Fruit fly (Drosophila melanogaster) whole organism, pupa: Measurements from ENCODE around the gene CG14711.

Experiments
- CG10348 ChIP-seq: fragments of 200-800 bp; sonication (Bioruptor generic); IDR thresholded peaks from 2 replicates; pipeline ENCODE4 v1.3.6; 2022; ENCODE audit warnings: missing biosample characterization, missing genetic modification characterization
- CG13204 ChIP-seq: fragments of 200-800 bp; sonication (Bioruptor generic); optimal IDR thresholded peaks from 2 replicates; lab custom pipeline; 2018; ENCODE audit warnings: missing biosample characterization, mild to moderate bottlenecking, missing genetic modification characterization, moderate library complexity
- CG14655 ChIP-seq: fragments of 200-800 bp; sonication (Bioruptor generic); optimal IDR thresholded peaks from 3 replicates; lab custom pipeline; 2017; ENCODE audit warnings: mild to moderate bottlenecking, missing biosample characterization, missing genetic modification reagents, missing genetic modification characterization
- CG15710 ChIP-seq: fragments of 200-800 bp; sonication (Bioruptor generic); optimal IDR thresholded peaks from 2 replicates; lab custom pipeline; 2018; ENCODE audit warnings: missing biosample characterization, mild to moderate bottlenecking, missing genetic modification characterization, moderate library complexity
- CG8159 ChIP-seq: fragments of 200-800 bp; sonication (Bioruptor generic); optimal IDR thresholded peaks from 3 replicates; lab custom pipeline; 2018; ENCODE audit warnings: missing biosample characterization, mild to moderate bottlenecking, missing genetic modification characterization, moderate library complexity
- CG8301 ChIP-seq: fragments of 200-800 bp; sonication (Bioruptor generic); optimal IDR thresholded peaks from 2 replicates; lab custom pipeline; 2018; ENCODE audit warnings: missing biosample characterization, mild to moderate bottlenecking, missing genetic modification characterization
- D1 ChIP-seq: fragments of 200-800 bp; sonication (Bioruptor generic); optimal IDR thresholded peaks from 2 replicates; lab custom pipeline; 2018; ENCODE audit warnings: missing biosample characterization, mild to moderate bottlenecking, missing genetic modification characterization, moderate library complexity
- EcR ChIP-seq: fragments of 200-800 bp; sonication (Bioruptor generic); optimal IDR thresholded peaks from 3 replicates; lab custom pipeline; 2019; ENCODE audit warnings: missing biosample characterization, missing genetic modification characterization, mild to moderate bottlenecking, moderate library complexity, missing genetic modification reagents
- Pif1A ChIP-seq: fragments of 200-800 bp; sonication (Bioruptor generic); optimal IDR thresholded peaks from 3 replicates; lab custom pipeline; 2016; ENCODE audit warnings: missing biosample characterization, missing genetic modification characterization
- Pif1B ChIP-seq: fragments of 200-800 bp; sonication (Bioruptor generic); optimal IDR thresholded peaks from 3 replicates; lab custom pipeline; 2016; ENCODE audit warnings: missing biosample characterization, missing genetic modification characterization
- fd96Ca ChIP-seq: fragments of 200-800 bp; sonication (Bioruptor generic); IDR thresholded peaks from 3 replicates; pipeline ENCODE4 v1.3.6; 2022; ENCODE audit warnings: missing biosample characterization, missing genetic modification characterization
- rn ChIP-seq: fragments of 200-800 bp; sonication (Bioruptor generic); IDR thresholded peaks from 2 replicates; pipeline ENCODE4 v1.3.6; 2022; ENCODE audit warnings: missing biosample characterization, missing genetic modification characterization

dm6 chr3R:11656614-11657216, 33.6 kb downstream of the CG14711 start:
- TF ChIP-seq fd96Ca (GFP tag; lab: Robert Waterston, UW), result peak; percentile 99
- TF ChIP-seq rn (GFP tag; lab: Robert Waterston, UW), result peak; percentile 97
- peak; percentile 100 for TF ChIP-seq Pif1B (GFP tag; lab: Kevin White, UChicago)
- TF ChIP-seq Pif1A (GFP tag; lab: Kevin White, UChicago), result peak; percentile 99
- peak; percentile 60 for TF ChIP-seq EcR
- TF ChIP-seq CG10348 (GFP tag; lab: Robert Waterston, UW), result peak; percentile 94
- TF ChIP-seq CG13204 (GFP tag; lab: Kevin White, UChicago), result peak; percentile 96
- TF ChIP-seq CG15710 (tag; lab: Kevin White, UChicago), result peak; percentile 99
- TF ChIP-seq CG8159 (tag; lab: Kevin White, UChicago), result peak; percentile 99
- peak; percentile 99 for TF ChIP-seq CG14655 (GFP tag; lab: Kevin White, UChicago)
- TF ChIP-seq D1 (tag; lab: Kevin White, UChicago), result peak; percentile 97
- peak; percentile 99 for TF ChIP-seq CG8301 (tag; lab: Kevin White, UChicago)
